Fruit fly (Drosophila melanogaster): Measurements from ENCODE around the gene CG6845.

dm6 chr3L:161833-162587 lies 15.8 kb downstream of the CG6845 start:
- TF ChIP-seq Sry-δ (GFP tag; optimal IDR thresholded peaks at IDR 0.05) (no peak), CG4328 (GFP tag; optimal IDR thresholded peaks at IDR 0.05) (no peak), CG1233 (GFP tag; optimal IDR thresholded peaks at IDR 0.05) (no peak), btn (GFP tag; optimal IDR thresholded peaks at IDR 0.05) (no peak), NFAT (GFP tag; IDR thresholded peaks at IDR 0.05) (no peak), ems (GFP tag; optimal IDR thresholded peaks at IDR 0.05) (no peak), slp2 (GFP tag; optimal IDR thresholded peaks at IDR 0.05) (no peak)

Data from whole organism, embryonic.